Worm (Caenorhabditis elegans): ENCODE measurements around the gene C34D4.4.
A peak's percentile ranks its signal among the peaks of the same experiment; 100 is the strongest.

C34D4.4 gene

ce11 chrIV:7165723-7166122, 16.6 kb downstream of the C34D4.4 start, which contains the start of gene rpc-1 (continued):
- TF ChIP-seq C16A3.4 (tag; optimal IDR thresholded peaks at IDR 0.05) (peak; percentile 12), isw-1 (GFP tag; IDR thresholded peaks at IDR 0.05) (no peak), lsy-2 (tag; optimal IDR thresholded peaks at IDR 0.05) (peak; percentile 22 to 75), irx-1 (tag; optimal IDR thresholded peaks at IDR 0.05) (no peak), C04F5.9 (tag; optimal IDR thresholded peaks at IDR 0.05) (no peak), dpl-1 (GFP tag; optimal IDR thresholded peaks at IDR 0.05) (peak; percentile 55 to 80 (median 76)), fkh-8 (tag; optimal IDR thresholded peaks at IDR 0.05) (no peak), snu-23 (GFP tag; optimal IDR thresholded peaks at IDR 0.05) (peak; percentile 30), unc-86 (tag; optimal IDR thresholded peaks at IDR 0.05) (no peak), grh-1 (GFP tag; IDR thresholded peaks at IDR 0.05) (no peak), lin-39 (tag; optimal IDR thresholded peaks at IDR 0.05) (no peak), swsn-7 (tag; optimal IDR thresholded peaks at IDR 0.05) (peak; percentile 4), ztf-4 (tag; optimal IDR thresholded peaks at IDR 0.05) (no peak), lin-15B (tag; optimal IDR thresholded peaks at IDR 0.05) (peak; percentile 42), sox-4 (tag; optimal IDR thresholded peaks at IDR 0.05) (no peak), ztf-11 (tag; optimal IDR thresholded peaks at IDR 0.05) (no peak), nhr-85 (tag) (no peak), zip-4 (GFP tag; optimal IDR thresholded peaks at IDR 0.05) (no peak), blmp-1 (tag; optimal IDR thresholded peaks at IDR 0.05) (peak; percentile 40), rnt-1 (tag; optimal IDR thresholded peaks at IDR 0.05) (peak; percentile 9), tbx-2 (tag; optimal IDR thresholded peaks at IDR 0.05) (peak; percentile 22), sptf-1 (tag; optimal IDR thresholded peaks at IDR 0.05) (no peak), egl-13 (tag; optimal IDR thresholded peaks at IDR 0.05) (no peak), hpl-2 (GFP tag; optimal IDR thresholded peaks at IDR 0.05) (no peak), C34B4.2 (tag; optimal IDR thresholded peaks at IDR 0.05) (no peak), ets-5 (GFP tag; IDR thresholded peaks at IDR 0.05) (no peak), nhr-76 (tag; optimal IDR thresholded peaks at IDR 0.05) (no peak), aly-2 (tag; optimal IDR thresholded peaks at IDR 0.05) (no peak), snpc-4 (tag; optimal IDR thresholded peaks at IDR 0.05) (no peak), lin-35 (GFP tag; optimal IDR thresholded peaks at IDR 0.05) (peak; percentile 47 to 90), egl-27 (tag; optimal IDR thresholded peaks at IDR 0.05) (no peak), nhr-20 (tag; optimal IDR thresholded peaks at IDR 0.05) (peak; percentile 39), nhr-19 (GFP tag; conservative IDR thresholded peaks at IDR 0.05) (no peak), efl-1 (optimal IDR thresholded peaks at IDR 0.05) (peak; percentile 50 to 79), efl-1 (GFP tag; optimal IDR thresholded peaks at IDR 0.05 in 1 of 2) (peak; percentile 74 to 98), unc-130 (tag; optimal IDR thresholded peaks at IDR 0.05) (no peak), Y116A8C.19 (tag; optimal IDR thresholded peaks at IDR 0.05; ENCODE audit: borderline replicate concordance) (no peak), mef-2 (tag; optimal IDR thresholded peaks at IDR 0.05) (no peak)

- no peak for TF ChIP-seq aha-1 (tag; optimal IDR thresholded peaks at IDR 0.05)
- TF ChIP-seq C04F5.9 (tag; optimal IDR thresholded peaks at IDR 0.05), result no peak
- no peak for TF ChIP-seq aly-2 (tag; optimal IDR thresholded peaks at IDR 0.05)
- TF ChIP-seq nhr-85 (tag), result peak; percentile 44
- TF ChIP-seq rnt-1 (tag; optimal IDR thresholded peaks at IDR 0.05), result peak; percentile 38
- TF ChIP-seq lin-35 (GFP tag; optimal IDR thresholded peaks at IDR 0.05), result no peak
- peak; percentile 37 for TF ChIP-seq fkh-8 (tag; optimal IDR thresholded peaks at IDR 0.05)
- TF ChIP-seq unc-130 (tag; optimal IDR thresholded peaks at IDR 0.05), result no peak
- TF ChIP-seq dsc-1 (tag; optimal IDR thresholded peaks at IDR 0.05), result peak; percentile 42
- no peak for TF ChIP-seq ztf-4 (tag; optimal IDR thresholded peaks at IDR 0.05)
- peak; percentile 38 for TF ChIP-seq nhr-47 (tag; optimal IDR thresholded peaks at IDR 0.05)
- no peak for TF ChIP-seq zag-1 (tag; optimal IDR thresholded peaks at IDR 0.05)
- TF ChIP-seq F16B12.6 (tag; optimal IDR thresholded peaks at IDR 0.05), result peak; percentile 16
- TF ChIP-seq lir-3 (tag; optimal IDR thresholded peaks at IDR 0.05; ENCODE audit: poor library complexity), result peak; percentile 7
- TF ChIP-seq unc-98 (GFP tag; IDR thresholded peaks at IDR 0.05), result no peak
- TF ChIP-seq swsn-7 (tag; optimal IDR thresholded peaks at IDR 0.05), result peak; percentile 25
- TF ChIP-seq unc-86 (tag; optimal IDR thresholded peaks at IDR 0.05), result no peak
- peak; percentile 24 for TF ChIP-seq isw-1 (GFP tag; IDR thresholded peaks at IDR 0.05)
- no peak for TF ChIP-seq snpc-4 (tag; optimal IDR thresholded peaks at IDR 0.05)
- TF ChIP-seq nhr-20 (tag; optimal IDR thresholded peaks at IDR 0.05), result no peak
- no peak for TF ChIP-seq efl-3 (GFP tag; optimal IDR thresholded peaks at IDR 0.05)
- TF ChIP-seq nhr-90 (tag; optimal IDR thresholded peaks at IDR 0.05; ENCODE audit: poor library complexity), result no peak
- peak; percentile 53 for TF ChIP-seq mep-1 (tag; optimal IDR thresholded peaks at IDR 0.05)
- no peak for TF ChIP-seq elt-2 (tag; optimal IDR thresholded peaks at IDR 0.05)
- peak; percentile 50 for TF ChIP-seq snu-23 (GFP tag; optimal IDR thresholded peaks at IDR 0.05)
- TF ChIP-seq blmp-1 (tag; optimal IDR thresholded peaks at IDR 0.05), result no peak
- peak in 1 of 2 experiments; percentile 29 for TF ChIP-seq mdl-1 (tag; optimal IDR thresholded peaks at IDR 0.05)
- TF ChIP-seq nhr-84 (tag; optimal IDR thresholded peaks at IDR 0.05), result no peak
- peak; percentile 36 to 44 for TF ChIP-seq lsy-2 (tag; optimal IDR thresholded peaks at IDR 0.05)
- TF ChIP-seq nhr-71 (tag; optimal IDR thresholded peaks at IDR 0.05), result peak; percentile 57
Observed at ce11 chrIV:7166553-7166952, 17.4 kb downstream of the C34D4.4 start, which contains the start of gene C42D4.18. C42D4.18 (plus strand) TSS chrIV:7166783.
